Worm (Caenorhabditis elegans) whole organism, early embryonic: Measurements from ENCODE around the gene polh-1.

Experiments
- F13C5.2 ChIP-seq: sonication (generic microtip); optimal IDR thresholded peaks from 2 replicates; lab custom pipeline; 2017; ENCODE audit warnings: mild to moderate bottlenecking, missing genetic modification characterization, inconsistent platforms, missing compliant biosample characterization
- ama-1 ChIP-seq: fragments of 150-350 bp; optimal IDR thresholded peaks from 2 replicates; lab custom pipeline; 2014
- ets-7 ChIP-seq: sonication (generic microtip); optimal IDR thresholded peaks from 2 replicates; lab custom pipeline; 2016; ENCODE audit warnings: missing genotype, missing genetic modification characterization, missing compliant biosample characterization
- scrt-1 ChIP-seq: fragments of 200-800 bp; sonication (Bioruptor generic); IDR thresholded peaks from 2 replicates; pipeline ENCODE4 v1.3.6; 2022; ENCODE audit warnings: missing genetic modification characterization, missing compliant biosample characterization
- sea-1 ChIP-seq: fragments of 200-800 bp; sonication (Bioruptor generic); conservative IDR thresholded peaks from 2 replicates; pipeline ENCODE4 v1.3.6; 2022; ENCODE audit warnings: missing genetic modification characterization, missing compliant biosample characterization

DNA sequence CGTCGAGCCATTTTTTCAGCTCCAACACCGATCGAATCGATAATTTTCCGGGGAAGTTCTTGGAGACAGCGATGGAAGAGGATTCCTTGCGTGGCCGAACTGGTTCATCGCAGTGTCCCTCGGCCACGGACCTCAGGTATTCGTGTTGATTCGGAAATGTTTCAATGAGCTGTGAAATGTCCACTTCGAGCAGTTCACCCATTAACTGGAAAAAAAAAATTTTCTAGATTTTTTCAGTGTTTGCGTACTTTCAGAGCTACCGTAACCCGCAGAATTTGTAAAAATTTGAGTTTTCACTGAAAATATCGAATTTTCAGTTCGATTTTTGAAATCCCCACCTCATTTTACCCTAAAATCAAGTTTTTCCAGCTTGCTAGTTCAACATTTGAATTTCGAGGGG is 2.2 kb downstream of the polh-1 start:
- TF ChIP-seq ama-1 (lab: Kevin White, UChicago): no peak
- no peak for TF ChIP-seq sea-1 (GFP tag; lab: Robert Waterston, UW)
- no peak for TF ChIP-seq scrt-1 (GFP tag; lab: Robert Waterston, UW)
- TF ChIP-seq ets-7 (tag; lab: Kevin White, UChicago): no peak
- no peak for TF ChIP-seq F13C5.2 (tag; lab: Kevin White, UChicago)
